Worm (Caenorhabditis elegans): ENCODE measurements around the gene ZK632.10.

Gene ZK632.10

ce11 chrIII:9851547-9851946, 24.0 kb upstream of the ZK632.10 start, which contains the start of gene K11H3.3:
TSS of gene K11H3.3 (plus strand) at chrIII:9851854.
- TF ChIP-seq F16B12.6 (tag; optimal IDR thresholded peaks at IDR 0.05) = no peak
- no peak for TF ChIP-seq lin-35 (GFP tag; optimal IDR thresholded peaks at IDR 0.05)
- TF ChIP-seq lin-14 (GFP tag; optimal IDR thresholded peaks at IDR 0.05) = peak; percentile 59
- no peak for TF ChIP-seq fos-1 (tag; optimal IDR thresholded peaks at IDR 0.05)
- TF ChIP-seq efl-1 (optimal IDR thresholded peaks at IDR 0.05) = no peak
- TF ChIP-seq efl-1 (GFP tag; optimal IDR thresholded peaks at IDR 0.05 in 1 of 2) = peak in 1 of 2 experiments; percentile 42
- TF ChIP-seq ceh-82 (tag; optimal IDR thresholded peaks at IDR 0.05) = peak in 1 of 3 experiments; percentile 0
- no peak for TF ChIP-seq snu-23 (GFP tag; optimal IDR thresholded peaks at IDR 0.05)

DNA sequence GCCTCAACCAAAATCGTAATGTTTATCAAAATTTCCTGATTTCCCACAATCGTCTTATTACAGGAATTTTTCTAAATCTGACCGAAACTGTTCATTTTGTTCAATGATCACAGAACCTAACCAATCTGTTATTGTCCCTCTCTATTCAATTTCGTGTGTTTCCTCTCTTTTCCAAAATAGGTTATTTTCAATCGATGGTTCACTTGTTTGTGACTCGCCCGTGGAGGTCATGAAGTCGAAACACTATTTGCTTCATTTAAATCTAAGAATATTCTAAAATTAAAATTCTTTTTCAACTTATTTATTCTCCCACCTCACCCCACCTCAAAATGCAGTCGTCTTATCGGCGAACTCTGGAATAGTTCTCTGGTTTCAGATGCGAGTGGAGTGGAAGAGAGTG, 23.4 kb upstream of the ZK632.10 start:
- TF ChIP-seq nhr-19 (GFP tag; conservative IDR thresholded peaks at IDR 0.05) (peak; percentile 10; the same call in 1 of the 2 replicates), mep-1 (tag; optimal IDR thresholded peaks at IDR 0.05) (peak; percentile 28), nhr-71 (tag; optimal IDR thresholded peaks at IDR 0.05) (peak; percentile 7), jun-1 (tag; optimal IDR thresholded peaks at IDR 0.05) (no peak), ces-1 (GFP tag; optimal IDR thresholded peaks at IDR 0.05) (no peak), nhr-85 (tag) (peak; percentile 64), skn-1 (tag; optimal IDR thresholded peaks at IDR 0.05) (no peak), lin-14 (GFP tag; optimal IDR thresholded peaks at IDR 0.05) (peak; percentile 31), lin-35 (GFP tag; optimal IDR thresholded peaks at IDR 0.05) (peak in 1 of 2 experiments; percentile 8), snu-23 (GFP tag; optimal IDR thresholded peaks at IDR 0.05) (peak; percentile 5), nhr-90 (tag; optimal IDR thresholded peaks at IDR 0.05; ENCODE audit: poor library complexity) (peak; percentile 0)

- TF ChIP-seq lir-3 (tag; optimal IDR thresholded peaks at IDR 0.05; ENCODE audit: poor library complexity) (no peak), mep-1 (tag; optimal IDR thresholded peaks at IDR 0.05) (no peak), unc-30 (tag; optimal IDR thresholded peaks at IDR 0.05) (no peak), mdl-1 (tag; optimal IDR thresholded peaks at IDR 0.05) (no peak), pag-3 (tag; optimal IDR thresholded peaks at IDR 0.05; ENCODE audit: borderline replicate concordance, insufficient read depth) (peak; percentile 29), hlh-17 (GFP tag; optimal IDR thresholded peaks at IDR 0.05; ENCODE audit: borderline replicate concordance) (no peak), lin-15B (tag; optimal IDR thresholded peaks at IDR 0.05) (no peak), lin-39 (tag; optimal IDR thresholded peaks at IDR 0.05) (no peak), fkh-8 (tag; optimal IDR thresholded peaks at IDR 0.05) (no peak), tbx-2 (tag; optimal IDR thresholded peaks at IDR 0.05) (no peak), nhr-90 (tag; optimal IDR thresholded peaks at IDR 0.05; ENCODE audit: poor library complexity) (peak; percentile 38), nhr-47 (tag; optimal IDR thresholded peaks at IDR 0.05) (peak; percentile 2), nhr-71 (tag; optimal IDR thresholded peaks at IDR 0.05) (peak; percentile 59), ceh-82 (tag; optimal IDR thresholded peaks at IDR 0.05) (no peak), snu-23 (GFP tag; optimal IDR thresholded peaks at IDR 0.05) (peak; percentile 22), nhr-20 (tag; optimal IDR thresholded peaks at IDR 0.05) (peak; percentile 60), tlp-1 (tag; optimal IDR thresholded peaks at IDR 0.05) (no peak), zag-1 (tag; optimal IDR thresholded peaks at IDR 0.05) (no peak), lin-14 (GFP tag; optimal IDR thresholded peaks at IDR 0.05) (peak; percentile 62), nhr-85 (tag) (peak; percentile 57), mef-2 (tag; optimal IDR thresholded peaks at IDR 0.05) (no peak), elt-3 (tag; optimal IDR thresholded peaks at IDR 0.05) (peak in 5 of 6 experiments; percentile 3 to 71 (median 57)), nhr-19 (GFP tag; conservative IDR thresholded peaks at IDR 0.05) (no peak), blmp-1 (tag; optimal IDR thresholded peaks at IDR 0.05) (peak; percentile 58), elt-2 (tag; optimal IDR thresholded peaks at IDR 0.05) (peak; percentile 1), egl-27 (tag; optimal IDR thresholded peaks at IDR 0.05) (peak in 1 of 2 experiments; percentile 29), isw-1 (GFP tag; IDR thresholded peaks at IDR 0.05) (no peak), grh-1 (GFP tag; IDR thresholded peaks at IDR 0.05) (no peak), lin-35 (GFP tag; optimal IDR thresholded peaks at IDR 0.05) (peak in 1 of 2 experiments; percentile 20), irx-1 (tag; optimal IDR thresholded peaks at IDR 0.05) (no peak), unc-86 (tag; optimal IDR thresholded peaks at IDR 0.05) (no peak), unc-98 (GFP tag; IDR thresholded peaks at IDR 0.05) (no peak), vab-15 (tag; optimal IDR thresholded peaks at IDR 0.05) (no peak), ztf-11 (tag; optimal IDR thresholded peaks at IDR 0.05) (no peak)
Measured at ce11 chrIII:9849950-9850349, 22.4 kb upstream of the ZK632.10 start.
